Worm (Caenorhabditis elegans) whole organism, L3 larva: ENCODE results near the gene grl-12.

Experiments
- elt-2 ChIP-seq: sonication (generic microtip); optimal IDR thresholded peaks from 2 replicates; lab custom pipeline; 2016; ENCODE audit warnings: missing genetic modification reagents, mild to moderate bottlenecking, missing genetic modification characterization, missing compliant biosample characterization
- nhr-23 ChIP-seq: fragments of 150-350 bp; optimal IDR thresholded peaks from 2 replicates; lab custom pipeline; 2014; ENCODE audit warnings: missing biosample characterization, missing genetic modification reagents, missing genetic modification characterization
- nhr-28 ChIP-seq: fragments of 150-350 bp; optimal IDR thresholded peaks from 2 replicates; lab custom pipeline; 2014; ENCODE audit warnings: missing biosample characterization, missing genetic modification characterization
- unc-62 ChIP-seq: fragments of 150-350 bp; sonication (generic microtip); optimal IDR thresholded peaks from 4 replicates; lab custom pipeline; 2014; ENCODE audit warnings: missing biosample characterization, missing genetic modification reagents, missing genetic modification characterization

ce11 chrV:8615711-8616110 lies 21.1 kb downstream of the grl-12 start:
- TF ChIP-seq nhr-23 (tag; lab: Kevin White, UChicago) = no peak
- TF ChIP-seq nhr-28 (tag; lab: Kevin White, UChicago) = no peak
- TF ChIP-seq elt-2 (tag; lab: Kevin White, UChicago) = no peak
- no peak for TF ChIP-seq unc-62 (GFP tag; lab: Kevin White, UChicago)
